Fruit fly (Drosophila melanogaster): ENCODE results near the gene mRpL50.

Gene mRpL50

dm6 chr3L:7262471-7262870, 18.7 kb upstream of the mRpL50 start (continued):
- TF ChIP-seq achi (GFP tag; optimal IDR thresholded peaks at IDR 0.05) (peak; percentile 53), CG8119 (GFP tag; IDR thresholded peaks at IDR 0.05) (peak; percentile 63; the same call in 2 of the 3 replicates), CG8319 (GFP tag; optimal IDR thresholded peaks at IDR 0.05) (peak; percentile 30), CG4318 (GFP tag; optimal IDR thresholded peaks at IDR 0.05) (peak; percentile 51), esn (GFP tag; optimal IDR thresholded peaks at IDR 0.05) (peak; percentile 22), CG11762 (GFP tag; optimal IDR thresholded peaks at IDR 0.05; ENCODE audit: insufficient read depth) (peak; percentile 43), spab (GFP tag; optimal IDR thresholded peaks at IDR 0.05) (peak; percentile 67), svp (GFP tag) (peak; percentile 60), Hr38 (GFP tag; optimal IDR thresholded peaks at IDR 0.05) (no peak), Smox (GFP tag; optimal IDR thresholded peaks at IDR 0.05) (no peak), Sox15 (GFP tag; optimal IDR thresholded peaks at IDR 0.05) (no peak), Sox14 (GFP tag; optimal IDR thresholded peaks at IDR 0.05) (peak; percentile 6), CG16779 (tag; optimal IDR thresholded peaks at IDR 0.05) (peak; percentile 7), CG6792 (GFP tag; optimal IDR thresholded peaks at IDR 0.05) (peak; percentile 28), acj6 (GFP tag; optimal IDR thresholded peaks at IDR 0.05) (peak; percentile 23)

dm6 chr3L:7258267-7258666, 14.5 kb upstream of the mRpL50 start:
- TF ChIP-seq Ets96B (tag; optimal IDR thresholded peaks at IDR 0.05) = no peak
- 0 out of 3 replicates have a peak, but pooled peaks have one; percentile 42 for TF ChIP-seq eg (GFP tag; IDR thresholded peaks at IDR 0.05)

- TF ChIP-seq svp (GFP tag) (peak; percentile 46), Eip78C (GFP tag) (peak; percentile 41), Eip75B (GFP tag; optimal IDR thresholded peaks at IDR 0.05) (no peak), Sox14 (GFP tag; optimal IDR thresholded peaks at IDR 0.05) (no peak)
These were observed 11.0 kb upstream of the mRpL50 start for dm6 chr3L:7254724-7255123.

dm6 chr3L:7250469-7250868, 6.7 kb upstream of the mRpL50 start, which contains the start of gene MED4:
Gene MED4 (minus strand): TSS chr3L:7250527.
- TF ChIP-seq vri (GFP tag; optimal IDR thresholded peaks at IDR 0.05) (no peak), achi (GFP tag; optimal IDR thresholded peaks at IDR 0.05) (peak; percentile 75), fd85E (GFP tag; optimal IDR thresholded peaks at IDR 0.05) (no peak), CG6276 (GFP tag; optimal IDR thresholded peaks at IDR 0.05) (no peak), Hr38 (GFP tag; optimal IDR thresholded peaks at IDR 0.05) (no peak), CG6163 (GFP tag; IDR thresholded peaks at IDR 0.05) (peak; percentile 83), Ets96B (tag; optimal IDR thresholded peaks at IDR 0.05) (peak; percentile 65), fd59A (GFP tag; optimal IDR thresholded peaks at IDR 0.05) (peak; percentile 42), lz (GFP tag; optimal IDR thresholded peaks at IDR 0.05) (peak; percentile 83), CG34406 (GFP tag; optimal IDR thresholded peaks at IDR 0.05) (peak; percentile 65), Sox102F (GFP tag; optimal IDR thresholded peaks at IDR 0.05) (no peak), CG10631 (GFP tag; optimal IDR thresholded peaks at IDR 0.05) (peak; percentile 76), dsx (GFP tag; optimal IDR thresholded peaks at IDR 0.05; ENCODE audit: poor library complexity, severe bottlenecking) (peak; percentile 69), salr (GFP tag; optimal IDR thresholded peaks at IDR 0.05) (peak in 1 of 2 experiments; percentile 51), net (GFP tag; optimal IDR thresholded peaks at IDR 0.05) (peak; percentile 80), Lpt (GFP tag; optimal IDR thresholded peaks at IDR 0.05) (peak; percentile 71), ss (GFP tag; optimal IDR thresholded peaks at IDR 0.05) (peak in 1 of 2 experiments; percentile 51), CG6792 (GFP tag; optimal IDR thresholded peaks at IDR 0.05) (peak; percentile 71), CG6854 (GFP tag; optimal IDR thresholded peaks at IDR 0.05) (peak; percentile 23), Met (GFP tag; optimal IDR thresholded peaks at IDR 0.05) (peak; percentile 77), CG1621 (tag; optimal IDR thresholded peaks at IDR 0.05) (peak; percentile 68), Eip75B (GFP tag; optimal IDR thresholded peaks at IDR 0.05) (peak; percentile 77), esn (GFP tag; optimal IDR thresholded peaks at IDR 0.05) (peak; percentile 83), acj6 (GFP tag; optimal IDR thresholded peaks at IDR 0.05) (peak; percentile 73), spab (GFP tag; optimal IDR thresholded peaks at IDR 0.05) (no peak), CG9139 (GFP tag; optimal IDR thresholded peaks at IDR 0.05) (no peak), Hr39 (GFP tag; optimal IDR thresholded peaks at IDR 0.05) (peak; percentile 83), Sox14 (GFP tag; optimal IDR thresholded peaks at IDR 0.05) (peak; percentile 79), CG4318 (GFP tag; optimal IDR thresholded peaks at IDR 0.05) (no peak), CG7368 (GFP tag; optimal IDR thresholded peaks at IDR 0.05) (peak; percentile 75), CG10669 (GFP tag; optimal IDR thresholded peaks at IDR 0.05) (peak; percentile 66), CG6808 (GFP tag; optimal IDR thresholded peaks at IDR 0.05) (no peak), svp (GFP tag) (no peak), Hr4 (GFP tag; optimal IDR thresholded peaks at IDR 0.05) (peak; percentile 85), CG8119 (GFP tag; IDR thresholded peaks at IDR 0.05) (peak; percentile 78; the same call in 2 of the 3 replicates), CG15336 (GFP tag; IDR thresholded peaks at IDR 0.05) (peak; percentile 83), CG11902 (GFP tag; optimal IDR thresholded peaks at IDR 0.05) (peak; percentile 60), CG11762 (GFP tag; optimal IDR thresholded peaks at IDR 0.05; ENCODE audit: insufficient read depth) (peak; percentile 68)

Measured in whole organism, prepupa.